Fruit fly (Drosophila melanogaster) Kc167 (cell line): Measurements from ENCODE around the gene CG14182.

ENCODE experiments used
- Myc ChIP-seq: fragments of >200 bp; optimal IDR thresholded peaks from 2 replicates; lab custom pipeline; 2017; ENCODE audit warnings: missing external identifiers
- Sin3A ChIP-seq: fragments of >200 bp; optimal IDR thresholded peaks from 2 replicates; lab custom pipeline; 2018; ENCODE audit warnings: missing external identifiers
- h ChIP-seq: fragments of >200 bp; optimal IDR thresholded peaks from 3 replicates; lab custom pipeline; 2018; ENCODE audit warnings: missing external identifiers
- insv ChIP-seq: fragments of >200 bp; optimal IDR thresholded peaks from 3 replicates; lab custom pipeline; 2018; ENCODE audit warnings: missing external identifiers
- psq ChIP-seq: fragments of >200 bp; optimal IDR thresholded peaks from 2 replicates; lab custom pipeline; 2017; ENCODE audit warnings: missing external identifiers
- ttk ChIP-seq: sonication (Bioruptor generic); optimal IDR thresholded peaks from 2 replicates; lab custom pipeline; 2017; ENCODE audit warnings: missing external identifiers

The CG14182 gene

DNA sequence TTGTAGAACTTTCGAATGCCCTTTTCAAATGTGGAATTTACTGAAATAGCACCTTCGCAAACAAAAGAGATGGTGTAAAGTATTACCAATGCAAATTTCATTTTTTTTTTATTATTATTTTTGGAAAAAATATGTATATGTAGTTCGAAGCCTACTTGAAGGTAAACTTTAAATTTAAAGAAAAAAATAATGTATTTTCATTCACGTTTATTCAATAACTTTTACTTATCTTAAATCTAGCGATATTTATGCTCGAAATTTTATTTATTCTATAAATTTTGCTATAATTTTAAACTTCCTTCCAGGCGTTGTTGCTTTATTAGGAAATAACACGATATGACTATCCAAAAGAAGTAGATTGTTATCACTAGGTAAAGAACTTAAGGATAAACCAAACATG lies 26.9 kb downstream of the CG14182 start, which contains the start of gene CG33710:
Gene CG33710 (minus strand): TSS at position 101 of the 400 bp plus-strand sequence.
- TF ChIP-seq Sin3A (lab: Kevin White, UChicago), result no peak
- no peak for TF ChIP-seq insv (lab: Kevin White, UChicago)
- no peak for TF ChIP-seq h (lab: Kevin White, UChicago)
- no peak for TF ChIP-seq psq (lab: Kevin White, UChicago)
- no peak for TF ChIP-seq Myc (lab: Kevin White, UChicago)
- TF ChIP-seq ttk (lab: Kevin White, UChicago), result no peak

DNA sequence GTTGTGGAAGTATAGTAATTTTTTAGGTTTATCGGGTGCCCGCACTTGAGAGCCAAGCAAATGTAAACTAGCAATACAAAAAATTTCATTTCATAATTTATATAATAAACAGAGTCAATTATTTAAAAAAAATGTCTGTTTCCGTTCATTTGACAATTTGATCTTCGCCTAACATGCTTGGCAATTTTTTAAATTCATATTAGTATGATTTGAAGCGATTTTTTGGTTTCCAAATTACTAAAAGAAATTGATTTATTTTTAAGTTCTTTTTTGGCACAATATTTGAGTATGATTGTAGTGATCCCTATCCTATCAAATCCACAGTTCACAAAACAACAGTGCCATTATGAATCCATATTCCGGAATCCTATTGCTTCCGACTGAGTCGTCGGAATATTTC lies 27.7 kb downstream of the CG14182 start, which contains the start of gene CG34258:
Gene CG34258 (minus strand): TSS at position 101 of the 400 bp plus-strand sequence.
- no peak for TF ChIP-seq psq (lab: Kevin White, UChicago)
- no peak for TF ChIP-seq Sin3A (lab: Kevin White, UChicago)
- TF ChIP-seq ttk (lab: Kevin White, UChicago), result no peak
- no peak for TF ChIP-seq h (lab: Kevin White, UChicago)
- TF ChIP-seq Myc (lab: Kevin White, UChicago), result no peak
- TF ChIP-seq insv (lab: Kevin White, UChicago), result no peak

DNA sequence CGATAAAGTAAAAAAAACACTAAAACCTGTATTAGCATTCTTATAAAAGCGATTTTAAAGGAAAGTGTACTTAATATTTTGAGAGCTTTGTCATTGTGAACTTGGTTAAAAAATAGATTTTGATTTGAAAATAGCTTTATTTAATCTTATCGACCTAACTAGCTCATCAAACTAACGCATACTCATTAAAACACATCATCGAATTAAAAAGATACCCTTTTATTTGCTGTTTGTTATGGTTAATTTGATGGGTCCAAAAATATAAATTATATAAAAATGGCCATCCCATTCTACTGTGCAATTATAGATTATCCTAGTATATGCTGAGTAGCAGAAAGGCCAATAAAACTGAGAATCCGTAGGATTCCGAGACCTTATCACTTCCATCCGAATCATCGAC lies 28.6 kb downstream of the CG14182 start, which contains the start of gene CG32219:
Gene CG32219 (minus strand): TSS at position 101 of the 400 bp plus-strand sequence.
- no peak for TF ChIP-seq ttk (lab: Kevin White, UChicago)
- TF ChIP-seq Myc (lab: Kevin White, UChicago), result no peak
- no peak for TF ChIP-seq insv (lab: Kevin White, UChicago)
- no peak for TF ChIP-seq Sin3A (lab: Kevin White, UChicago)
- no peak for TF ChIP-seq psq (lab: Kevin White, UChicago)
- TF ChIP-seq h (lab: Kevin White, UChicago), result no peak

DNA sequence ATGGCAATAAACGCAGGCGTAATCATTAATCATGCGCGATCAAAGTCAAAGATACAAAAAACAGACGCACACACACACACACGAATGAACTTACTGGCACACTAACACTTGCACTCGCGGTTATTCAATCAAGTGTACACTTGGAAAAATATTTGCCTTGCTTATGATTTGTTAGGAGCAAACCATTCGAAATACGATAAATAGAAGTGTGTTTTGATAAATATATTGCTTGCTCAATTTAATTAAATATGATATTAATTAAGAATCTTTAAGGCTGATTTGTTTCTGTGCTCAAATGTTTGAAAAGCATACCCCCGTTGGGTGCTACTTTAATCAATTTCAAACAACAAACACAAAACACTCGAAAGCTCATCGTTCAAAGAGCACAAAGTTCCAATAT lies 34.1 kb downstream of the CG14182 start:
- TF ChIP-seq Myc (lab: Kevin White, UChicago) (no peak), h (lab: Kevin White, UChicago) (no peak), Sin3A (lab: Kevin White, UChicago) (no peak), insv (lab: Kevin White, UChicago) (no peak), psq (lab: Kevin White, UChicago) (no peak)

DNA sequence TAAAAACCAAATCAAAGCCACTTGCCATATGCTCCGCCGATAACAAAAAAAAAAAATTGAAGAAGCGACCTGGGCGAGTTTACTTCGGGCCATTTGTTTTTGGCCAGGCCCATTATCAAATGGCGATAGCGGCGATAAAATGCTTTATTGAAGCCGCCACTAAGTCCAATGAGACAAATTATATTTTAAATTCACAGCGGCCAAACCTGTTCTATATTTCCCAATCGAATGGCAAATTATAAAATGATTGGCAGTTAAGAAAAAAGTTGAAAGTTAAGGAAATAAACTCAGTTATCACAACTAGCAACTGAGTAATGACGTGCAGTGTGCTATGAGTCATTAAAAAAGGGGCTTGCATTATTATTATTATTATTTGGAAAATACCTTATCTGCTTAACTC lies 38.5 kb downstream of the CG14182 start:
- TF ChIP-seq Myc (lab: Kevin White, UChicago) (no peak), h (lab: Kevin White, UChicago) (no peak), insv (lab: Kevin White, UChicago) (no peak), Sin3A (lab: Kevin White, UChicago) (no peak), ttk (lab: Kevin White, UChicago) (no peak), psq (lab: Kevin White, UChicago) (no peak)

DNA sequence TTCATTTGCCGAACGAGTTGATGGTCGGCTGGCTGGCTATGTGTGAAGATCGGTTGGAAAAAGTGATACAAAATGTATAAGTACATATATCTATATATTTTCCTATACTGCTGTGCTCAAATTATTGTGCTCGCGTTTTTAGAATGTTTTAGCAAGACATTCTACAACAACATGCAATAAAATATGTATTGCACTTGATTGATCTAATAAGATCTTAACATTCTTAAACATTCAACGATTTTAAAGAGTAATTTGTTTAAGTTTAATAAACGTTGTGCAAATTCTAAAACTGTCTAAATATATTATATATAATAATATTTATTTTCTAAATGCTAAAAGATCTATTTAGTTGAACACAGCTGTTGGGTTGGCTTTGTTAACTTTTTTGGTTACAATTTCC lies 39.3 kb downstream of the CG14182 start:
- no peak for TF ChIP-seq insv (lab: Kevin White, UChicago)
- TF ChIP-seq Sin3A (lab: Kevin White, UChicago), result no peak
- TF ChIP-seq h (lab: Kevin White, UChicago), result no peak
- no peak for TF ChIP-seq Myc (lab: Kevin White, UChicago)
- TF ChIP-seq psq (lab: Kevin White, UChicago), result no peak
- no peak for TF ChIP-seq ttk (lab: Kevin White, UChicago)

DNA sequence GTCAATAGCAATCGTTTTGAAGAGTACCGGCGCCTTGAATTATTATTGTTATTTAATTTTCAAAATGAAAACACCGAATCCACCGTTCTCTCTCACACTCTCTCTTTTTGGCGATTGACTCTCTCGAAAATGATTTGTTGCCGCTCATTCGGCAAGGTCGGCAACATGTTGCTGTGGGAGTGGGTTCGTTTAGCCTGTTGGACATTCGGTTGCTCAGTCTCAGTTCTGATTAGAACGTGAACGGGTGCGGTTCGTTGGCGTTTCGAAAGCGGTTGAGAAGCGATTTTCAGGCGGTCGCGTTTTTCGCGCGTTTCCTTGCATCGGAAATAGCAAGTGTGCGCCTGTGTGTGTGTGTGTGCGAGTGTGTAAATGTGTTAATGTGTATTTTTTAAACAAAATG lies 40.6 kb downstream of the CG14182 start, which contains the start of gene Ac76E:
Gene Ac76E (plus strand): TSS at position 264 of the 400 bp plus-strand sequence.
- TF ChIP-seq h (lab: Kevin White, UChicago) (no peak), ttk (lab: Kevin White, UChicago) (no peak), Myc (lab: Kevin White, UChicago) (no peak)

DNA sequence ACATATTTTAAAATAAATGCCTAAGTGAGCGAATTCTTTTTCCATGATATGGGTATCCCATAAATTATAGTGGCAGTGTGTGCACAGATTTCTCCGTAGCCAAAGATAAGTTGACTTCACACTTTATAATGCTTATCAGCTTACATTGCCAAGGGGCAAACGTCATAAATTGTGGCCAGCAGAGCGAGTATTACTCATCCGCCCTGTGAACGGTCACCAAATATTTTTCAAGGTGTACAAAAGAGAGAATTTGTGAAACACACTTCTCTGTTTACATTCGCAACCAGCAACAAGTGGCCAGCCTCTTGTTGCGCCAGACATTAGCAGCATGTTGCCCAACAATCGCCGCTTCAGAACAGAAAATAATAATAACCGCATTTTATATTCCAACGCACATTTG lies 46.7 kb downstream of the CG14182 start:
- no peak for TF ChIP-seq psq (lab: Kevin White, UChicago)

DNA sequence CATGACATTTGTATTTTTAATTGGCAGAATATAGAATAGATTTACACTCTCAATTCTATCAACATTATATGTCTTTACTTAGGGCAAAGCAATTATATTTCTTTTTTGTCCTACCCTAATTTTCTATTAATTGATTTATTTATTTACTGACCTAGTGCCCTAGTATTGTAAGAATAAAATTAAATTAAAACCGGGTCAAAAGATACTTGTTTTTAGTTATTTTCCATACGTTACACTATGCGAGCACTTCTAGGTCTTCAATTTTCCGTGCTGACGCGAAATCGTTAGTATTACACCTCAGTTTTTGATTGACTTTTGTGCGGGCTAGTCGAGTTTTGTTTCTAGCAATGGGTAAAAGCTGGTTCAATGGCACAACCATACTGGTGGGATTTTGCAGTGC lies 48.2 kb downstream of the CG14182 start, which contains the start of gene CG46462:
Gene CG46462 (plus strand): TSS at position 301 of the 400 bp plus-strand sequence.
- TF ChIP-seq psq (lab: Kevin White, UChicago), result no peak
- TF ChIP-seq insv (lab: Kevin White, UChicago), result no peak
- TF ChIP-seq ttk (lab: Kevin White, UChicago), result no peak
- TF ChIP-seq Myc (lab: Kevin White, UChicago), result no peak
- no peak for TF ChIP-seq h (lab: Kevin White, UChicago)
- no peak for TF ChIP-seq Sin3A (lab: Kevin White, UChicago)

DNA sequence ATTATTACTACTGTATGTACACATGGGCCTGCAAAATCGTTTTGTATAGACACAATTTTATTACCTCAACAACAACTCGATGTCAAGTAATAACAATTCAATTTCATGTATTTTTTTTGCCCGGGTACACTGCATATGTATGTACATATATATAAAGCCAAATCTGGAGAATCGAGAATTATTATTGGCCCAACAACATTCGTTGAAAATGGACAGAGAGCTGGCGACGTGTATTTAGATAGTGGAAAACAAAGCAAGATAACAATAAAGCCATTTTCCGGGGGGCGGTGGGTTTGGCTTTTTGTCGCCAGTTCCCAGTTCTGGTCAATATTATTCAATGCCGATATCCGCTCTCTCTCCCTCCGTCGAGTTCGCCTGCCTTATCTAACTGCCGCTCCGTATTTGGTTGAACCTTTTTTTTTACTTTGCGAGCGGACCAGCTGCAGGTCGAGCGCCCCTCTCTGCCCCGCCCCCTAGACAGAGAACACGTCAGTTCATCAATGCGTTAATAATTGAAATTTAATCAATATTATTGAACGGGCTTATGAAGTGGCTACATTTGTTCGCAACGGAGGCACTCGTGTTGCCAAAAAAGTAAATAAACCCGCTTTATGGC lies 49.8 kb downstream of the CG14182 start:
- no peak for TF ChIP-seq ttk (lab: Kevin White, UChicago)
- TF ChIP-seq psq (lab: Kevin White, UChicago), result no peak
- TF ChIP-seq Sin3A (lab: Kevin White, UChicago), result no peak

DNA sequence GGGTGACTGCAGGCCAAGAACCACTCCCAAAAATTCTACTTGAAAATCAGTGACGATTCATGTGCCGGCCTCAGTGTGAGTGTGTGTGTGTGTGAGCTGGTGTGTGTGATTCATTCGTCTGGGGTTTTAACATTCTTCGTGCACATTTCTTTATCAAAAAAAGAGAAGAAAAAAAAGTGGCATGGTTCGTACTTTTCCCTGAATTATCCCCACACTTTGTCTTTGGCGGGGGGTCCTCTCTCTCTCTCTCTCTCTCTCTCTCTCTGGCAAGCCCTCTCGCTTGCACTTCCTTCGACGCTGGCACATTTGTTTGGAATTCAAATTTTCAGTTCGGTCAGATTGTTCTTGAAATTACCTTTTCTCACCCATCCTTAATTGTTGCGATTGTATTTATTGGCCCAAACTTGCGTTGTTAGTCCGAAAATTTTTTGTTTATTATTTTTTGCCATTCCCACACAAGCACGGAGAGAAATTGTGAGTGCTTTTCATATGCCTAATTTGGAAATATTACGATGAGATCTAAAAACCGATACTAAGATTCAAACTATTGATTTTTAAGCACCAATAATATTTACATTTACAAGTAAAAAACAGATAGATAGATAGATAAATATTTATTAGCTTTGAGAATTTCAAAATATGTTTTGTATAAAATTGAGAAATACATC lies 50.4 kb downstream of the CG14182 start:
- TF ChIP-seq psq (lab: Kevin White, UChicago), result no peak
- no peak for TF ChIP-seq h (lab: Kevin White, UChicago)
- no peak for TF ChIP-seq Myc (lab: Kevin White, UChicago)
- no peak for TF ChIP-seq Sin3A (lab: Kevin White, UChicago)
- TF ChIP-seq ttk (lab: Kevin White, UChicago), result no peak
- TF ChIP-seq insv (lab: Kevin White, UChicago), result no peak
